Fruit fly (Drosophila melanogaster) whole organism, pupa: ENCODE measurements around the gene CG11714.
A peak's percentile ranks its signal among the peaks of the same experiment; 100 is the strongest.

Source experiments
- CG10348 ChIP-seq: fragments of 200-800 bp; sonication (Bioruptor generic); IDR thresholded peaks from 2 replicates; pipeline ENCODE4 v1.3.6; 2022; ENCODE audit warnings: missing biosample characterization, missing genetic modification characterization
- CG12605 ChIP-seq: fragments of 200-800 bp; sonication (Bioruptor generic); IDR thresholded peaks from 2 replicates; pipeline ENCODE4 v1.3.6; 2022; ENCODE audit warnings: missing biosample characterization, missing genetic modification characterization
- CG13204 ChIP-seq: fragments of 200-800 bp; sonication (Bioruptor generic); optimal IDR thresholded peaks from 2 replicates; lab custom pipeline; 2018; ENCODE audit warnings: missing biosample characterization, mild to moderate bottlenecking, missing genetic modification characterization, moderate library complexity
- CG14655 ChIP-seq: fragments of 200-800 bp; sonication (Bioruptor generic); optimal IDR thresholded peaks from 3 replicates; lab custom pipeline; 2017; ENCODE audit warnings: mild to moderate bottlenecking, missing biosample characterization, missing genetic modification reagents, missing genetic modification characterization
- CG15710 ChIP-seq: fragments of 200-800 bp; sonication (Bioruptor generic); optimal IDR thresholded peaks from 2 replicates; lab custom pipeline; 2018; ENCODE audit warnings: missing biosample characterization, mild to moderate bottlenecking, missing genetic modification characterization, moderate library complexity
- CG17806 ChIP-seq: fragments of 200-800 bp; sonication (Bioruptor generic); optimal IDR thresholded peaks from 2 replicates; lab custom pipeline; 2018; ENCODE audit warnings: missing biosample characterization, mild to moderate bottlenecking, missing genetic modification characterization, moderate library complexity
- CG32121 ChIP-seq: fragments of 200-800 bp; sonication (Bioruptor generic); IDR thresholded peaks from 2 replicates; pipeline ENCODE4 v1.3.6; 2022; ENCODE audit warnings: missing biosample characterization, missing genetic modification characterization
- CG34367 ChIP-seq: fragments of 200-800 bp; sonication (Bioruptor generic); optimal IDR thresholded peaks from 2 replicates; lab custom pipeline; 2018; ENCODE audit warnings: missing biosample characterization, mild to moderate bottlenecking, missing genetic modification characterization
- CG4496 ChIP-seq: fragments of 200-800 bp; sonication (Bioruptor generic); IDR thresholded peaks from 3 replicates; pipeline ENCODE4 v1.3.6; 2022; ENCODE audit warnings: missing biosample characterization, missing genetic modification characterization
- CG8159 ChIP-seq: fragments of 200-800 bp; sonication (Bioruptor generic); optimal IDR thresholded peaks from 3 replicates; lab custom pipeline; 2018; ENCODE audit warnings: missing biosample characterization, mild to moderate bottlenecking, missing genetic modification characterization, moderate library complexity
- CG8301 ChIP-seq: fragments of 200-800 bp; sonication (Bioruptor generic); optimal IDR thresholded peaks from 2 replicates; lab custom pipeline; 2018; ENCODE audit warnings: missing biosample characterization, mild to moderate bottlenecking, missing genetic modification characterization
- CG9948 ChIP-seq: fragments of 200-800 bp; sonication (Bioruptor generic); optimal IDR thresholded peaks from 2 replicates; lab custom pipeline; 2018; ENCODE audit warnings: missing biosample characterization, mild to moderate bottlenecking, missing genetic modification characterization, moderate library complexity
- D1 ChIP-seq: fragments of 200-800 bp; sonication (Bioruptor generic); optimal IDR thresholded peaks from 2 replicates; lab custom pipeline; 2018; ENCODE audit warnings: missing biosample characterization, mild to moderate bottlenecking, missing genetic modification characterization, moderate library complexity
- EcR ChIP-seq: fragments of 200-800 bp; sonication (Bioruptor generic); optimal IDR thresholded peaks from 3 replicates; lab custom pipeline; 2019; ENCODE audit warnings: missing biosample characterization, missing genetic modification characterization, mild to moderate bottlenecking, moderate library complexity, missing genetic modification reagents
- Ets98B ChIP-seq: fragments of 200-800 bp; sonication (Bioruptor generic); IDR thresholded peaks from 2 replicates; pipeline ENCODE4 v1.3.6; 2022; ENCODE audit warnings: missing biosample characterization, missing genetic modification characterization
- Pif1A ChIP-seq: fragments of 200-800 bp; sonication (Bioruptor generic); optimal IDR thresholded peaks from 3 replicates; lab custom pipeline; 2016; ENCODE audit warnings: missing biosample characterization, missing genetic modification characterization
- Pif1B ChIP-seq: fragments of 200-800 bp; sonication (Bioruptor generic); optimal IDR thresholded peaks from 3 replicates; lab custom pipeline; 2016; ENCODE audit warnings: missing biosample characterization, missing genetic modification characterization
- Snoo ChIP-seq: fragments of 200-800 bp; sonication (Bioruptor generic); optimal IDR thresholded peaks from 3 replicates; lab custom pipeline; 2017; ENCODE audit warnings: missing biosample characterization, mild to moderate bottlenecking, missing genetic modification characterization, inconsistent platforms
- fd96Ca ChIP-seq: fragments of 200-800 bp; sonication (Bioruptor generic); IDR thresholded peaks from 3 replicates; pipeline ENCODE4 v1.3.6; 2022; ENCODE audit warnings: missing biosample characterization, missing genetic modification characterization
- gl ChIP-seq: fragments of 200-800 bp; sonication (Bioruptor generic); optimal IDR thresholded peaks from 2 replicates; lab custom pipeline; 2018; ENCODE audit warnings: missing biosample characterization, mild to moderate bottlenecking, missing genetic modification characterization
- rn ChIP-seq: fragments of 200-800 bp; sonication (Bioruptor generic); IDR thresholded peaks from 2 replicates; pipeline ENCODE4 v1.3.6; 2022; ENCODE audit warnings: missing biosample characterization, missing genetic modification characterization

CG11714 gene

DNA sequence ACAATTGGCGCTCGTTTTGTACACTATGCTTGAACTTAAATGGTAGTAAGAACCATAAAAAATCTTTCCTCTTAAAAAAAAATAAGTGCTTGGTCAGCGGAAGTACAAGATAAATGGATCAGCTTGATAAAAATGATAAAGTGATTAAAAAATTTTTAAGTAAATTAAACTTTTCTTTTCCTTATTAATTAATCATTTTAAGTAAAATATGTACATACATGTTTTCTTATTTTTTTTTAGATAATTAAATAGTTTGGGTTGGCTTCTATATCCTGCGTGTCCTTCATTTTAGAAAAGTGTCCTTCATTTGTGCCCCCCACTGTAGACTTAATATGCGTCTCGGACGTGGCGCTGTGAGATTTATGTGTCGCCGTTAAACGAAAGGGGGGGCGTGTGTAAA, 34.1 kb upstream of the CG11714 start:
- TF ChIP-seq CG9948 (tag; lab: Kevin White, UChicago) = peak; percentile 8
- TF ChIP-seq CG14655 (GFP tag; lab: Kevin White, UChicago) = no peak

DNA sequence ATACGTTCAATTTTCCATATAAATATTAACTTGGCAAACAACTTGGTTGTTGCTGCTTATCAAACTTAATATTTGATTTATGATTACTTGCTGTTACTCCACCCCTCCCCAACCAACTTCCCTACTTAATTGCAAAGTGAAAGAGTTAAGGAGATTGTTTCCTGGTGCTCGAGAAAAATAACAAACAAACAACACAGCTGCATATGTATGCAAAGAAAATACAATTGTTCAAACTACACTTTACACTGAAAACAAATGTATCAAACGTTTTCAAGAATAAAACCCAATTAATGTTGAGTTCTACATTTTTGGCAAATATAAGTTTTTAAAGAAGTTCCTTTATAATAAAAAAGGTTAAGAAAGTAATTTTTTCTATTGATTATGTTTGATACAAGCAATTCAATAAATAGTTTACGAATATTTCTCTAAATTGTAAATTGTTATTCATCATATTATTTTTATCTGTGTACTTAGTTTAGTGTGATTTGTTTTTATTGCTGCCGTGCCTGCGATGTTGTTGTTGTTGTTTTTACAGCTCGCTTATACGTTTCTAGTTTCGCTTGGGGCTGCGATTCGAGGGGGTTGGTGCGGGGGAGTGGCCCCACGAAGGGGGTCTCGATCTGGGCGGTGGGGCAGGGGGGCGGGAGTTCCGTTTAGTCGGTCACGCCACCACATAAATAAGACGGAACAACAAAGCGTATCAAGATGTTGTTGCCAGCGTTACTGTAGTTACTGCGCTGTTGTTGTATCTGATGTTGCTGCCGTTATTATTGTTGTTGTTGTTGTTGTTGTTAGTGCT, 33.3 kb upstream of the CG11714 start:
- TF ChIP-seq Pif1A (GFP tag; lab: Kevin White, UChicago) = no peak
- TF ChIP-seq D1 = peak; percentile 17
- TF ChIP-seq CG12605 (GFP tag; lab: Robert Waterston, UW) = peak; percentile 47; the same call in 1 of the 2 replicates
- peak; percentile 28 for TF ChIP-seq CG34367 (tag; lab: Kevin White, UChicago)
- peak; percentile 62 for TF ChIP-seq gl (tag; lab: Kevin White, UChicago)
- TF ChIP-seq CG17806 = peak; percentile 66
- TF ChIP-seq rn = no peak
- peak; percentile 75 for TF ChIP-seq CG8159 (tag; lab: Kevin White, UChicago)
- peak; percentile 69; the same call in 1 of the 3 replicates for TF ChIP-seq fd96Ca
- TF ChIP-seq CG14655 (GFP tag; lab: Kevin White, UChicago) = peak; percentile 71
- TF ChIP-seq Pif1B = no peak
- no peak for TF ChIP-seq CG10348 (GFP tag; lab: Robert Waterston, UW)
- peak; percentile 9 for TF ChIP-seq EcR (GFP tag; lab: Kevin White, UChicago)
- TF ChIP-seq CG8301 (tag; lab: Kevin White, UChicago) = peak; percentile 82
- no peak for TF ChIP-seq Snoo
- TF ChIP-seq CG32121 (GFP tag; lab: Robert Waterston, UW) = peak; percentile 75
- peak; percentile 55 for TF ChIP-seq CG13204 (GFP tag; lab: Kevin White, UChicago)
- peak; percentile 28; the same call in 1 of the 2 replicates for TF ChIP-seq Ets98B
- peak; percentile 73 for TF ChIP-seq CG9948 (tag; lab: Kevin White, UChicago)
- peak; percentile 48; the same call in 1 of the 3 replicates for TF ChIP-seq CG4496
- peak; percentile 54 for TF ChIP-seq CG15710 (tag; lab: Kevin White, UChicago)

DNA sequence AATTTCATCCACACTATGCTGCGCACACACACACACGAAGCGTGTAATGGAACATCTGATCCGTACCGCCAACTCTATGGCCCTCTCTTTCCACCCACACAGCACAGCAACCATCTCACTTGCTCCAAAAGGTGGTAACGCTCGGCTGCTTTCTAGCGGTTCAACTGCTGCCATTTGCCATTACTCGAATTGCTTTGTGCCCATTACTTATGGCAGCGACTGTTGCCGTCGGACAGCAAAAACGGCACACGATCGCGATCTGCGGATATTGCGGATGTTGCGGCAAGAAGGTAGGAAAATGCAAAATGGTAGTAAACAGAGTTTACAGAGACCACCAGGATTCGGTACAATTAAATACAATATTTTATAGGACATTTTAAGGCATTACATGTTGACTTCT, 32.3 kb upstream of the CG11714 start:
- TF ChIP-seq CG15710 (tag; lab: Kevin White, UChicago) = no peak
- TF ChIP-seq Ets98B = no peak; the same call in 1 of the 2 replicates
- no peak for TF ChIP-seq CG34367 (tag; lab: Kevin White, UChicago)
- TF ChIP-seq CG14655 (GFP tag; lab: Kevin White, UChicago) = no peak
- TF ChIP-seq D1 = no peak
- TF ChIP-seq CG10348 (GFP tag; lab: Robert Waterston, UW) = no peak
- TF ChIP-seq CG32121 (GFP tag; lab: Robert Waterston, UW) = no peak
- TF ChIP-seq Pif1B = no peak
- TF ChIP-seq CG13204 (GFP tag; lab: Kevin White, UChicago) = no peak
- no peak for TF ChIP-seq EcR (GFP tag; lab: Kevin White, UChicago)
- TF ChIP-seq Pif1A (GFP tag; lab: Kevin White, UChicago) = no peak
- no peak for TF ChIP-seq Snoo
- no peak for TF ChIP-seq CG12605 (GFP tag; lab: Robert Waterston, UW)

DNA sequence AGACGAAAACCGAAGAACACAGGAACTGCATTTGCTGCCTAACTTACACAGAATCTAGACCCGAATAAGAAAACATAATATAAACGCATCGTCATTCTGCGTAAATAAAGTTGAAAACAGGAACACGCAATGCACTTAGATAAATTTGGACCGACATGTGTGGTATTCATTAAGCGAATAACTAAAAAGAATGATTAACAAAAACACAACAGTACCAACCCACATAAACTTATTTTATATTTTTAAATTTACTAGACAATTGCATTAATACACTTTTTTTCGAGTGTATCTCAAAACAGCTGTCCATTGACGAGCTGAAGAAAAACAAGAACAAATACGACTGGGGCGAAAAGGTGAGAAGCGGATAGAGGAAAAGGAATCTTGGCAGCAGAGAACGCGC, 31.8 kb upstream of the CG11714 start:
- TF ChIP-seq EcR (GFP tag; lab: Kevin White, UChicago) (no peak), Snoo (peak; percentile 49), CG32121 (GFP tag; lab: Robert Waterston, UW) (peak; percentile 56), fd96Ca (no peak), CG10348 (GFP tag; lab: Robert Waterston, UW) (no peak), CG15710 (tag; lab: Kevin White, UChicago) (peak; percentile 71), Ets98B (peak; percentile 53; the same call in 1 of the 2 replicates), CG17806 (peak; percentile 73), Pif1B (peak; percentile 56), CG8301 (tag; lab: Kevin White, UChicago) (peak; percentile 68), CG14655 (GFP tag; lab: Kevin White, UChicago) (peak; percentile 79), gl (tag; lab: Kevin White, UChicago) (peak; percentile 27), CG12605 (GFP tag; lab: Robert Waterston, UW) (peak; percentile 49), D1 (no peak), CG4496 (peak; percentile 61; the same call in 2 of the 3 replicates), Pif1A (GFP tag; lab: Kevin White, UChicago) (peak; percentile 49), CG13204 (GFP tag; lab: Kevin White, UChicago) (no peak), CG9948 (tag; lab: Kevin White, UChicago) (peak; percentile 55), CG8159 (tag; lab: Kevin White, UChicago) (peak; percentile 81), rn (peak; percentile 41), CG34367 (tag; lab: Kevin White, UChicago) (peak; percentile 54)

DNA sequence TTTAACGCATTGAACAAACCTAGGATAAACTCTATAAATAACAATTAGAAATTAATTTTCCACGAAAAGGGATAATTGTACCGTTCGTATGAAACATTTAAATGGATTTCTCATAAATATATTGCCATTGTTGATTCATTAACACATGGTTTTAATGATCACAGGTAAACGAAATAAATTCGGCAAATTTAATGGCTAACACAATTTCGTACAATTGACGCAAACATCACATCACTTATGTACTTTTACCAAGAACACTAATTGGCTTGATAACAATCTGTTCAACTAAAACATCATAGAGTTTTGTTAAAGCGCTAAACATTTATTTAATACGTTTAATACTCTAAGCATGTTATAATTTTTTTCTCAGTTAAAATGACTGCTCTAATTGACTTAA, 31.2 kb upstream of the CG11714 start:
- TF ChIP-seq CG34367 (tag; lab: Kevin White, UChicago) = no peak
- TF ChIP-seq, all 21 proteins: peak for 0

DNA sequence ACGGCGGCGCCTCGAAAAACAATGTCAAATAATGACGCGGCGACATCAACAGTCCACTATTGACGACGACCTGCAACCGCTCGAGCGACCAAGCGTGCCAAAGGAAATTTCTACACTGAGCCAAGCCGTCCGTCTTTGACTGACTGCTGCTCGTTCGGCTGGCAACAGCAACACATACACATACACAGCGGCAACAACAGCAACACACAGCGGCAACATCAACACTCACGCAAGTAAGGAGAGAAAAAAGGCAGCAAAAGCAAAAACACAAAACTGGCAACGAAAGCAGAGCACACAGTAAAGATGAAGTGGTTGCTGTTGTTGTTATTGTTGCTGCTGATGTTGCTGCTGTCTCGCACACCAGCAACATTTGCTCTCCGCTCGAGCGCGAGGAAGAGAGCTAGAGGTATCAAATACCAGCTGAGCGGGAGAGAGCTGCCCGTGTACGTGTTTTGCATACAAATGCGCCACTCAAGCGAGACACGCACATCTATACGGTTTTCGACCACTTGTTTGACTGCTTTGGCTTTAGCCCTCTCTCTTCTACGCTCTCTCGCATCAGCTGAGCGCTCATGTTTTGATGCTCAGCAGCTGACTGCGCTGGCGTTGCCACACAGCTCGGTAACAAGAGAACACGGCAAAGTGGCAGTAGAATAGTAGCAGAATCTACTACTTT, 30.6 kb upstream of the CG11714 start:
- peak; percentile 65 for TF ChIP-seq CG14655 (GFP tag; lab: Kevin White, UChicago)
- peak; percentile 65 for TF ChIP-seq CG34367 (tag; lab: Kevin White, UChicago)
- TF ChIP-seq CG32121 (GFP tag; lab: Robert Waterston, UW) = peak; percentile 79
- TF ChIP-seq CG10348 (GFP tag; lab: Robert Waterston, UW) = no peak
- TF ChIP-seq gl (tag; lab: Kevin White, UChicago) = peak; percentile 86
- TF ChIP-seq CG15710 (tag; lab: Kevin White, UChicago) = peak; percentile 61
- TF ChIP-seq EcR (GFP tag; lab: Kevin White, UChicago) = peak; percentile 81
- peak; percentile 45 for TF ChIP-seq CG17806
- TF ChIP-seq CG9948 (tag; lab: Kevin White, UChicago) = peak; percentile 22
- peak; percentile 21 for TF ChIP-seq Pif1A (GFP tag; lab: Kevin White, UChicago)
- TF ChIP-seq CG8159 (tag; lab: Kevin White, UChicago) = peak; percentile 32
- peak; percentile 94 for TF ChIP-seq CG13204 (GFP tag; lab: Kevin White, UChicago)
- peak; percentile 57 for TF ChIP-seq Pif1B
- TF ChIP-seq D1 = no peak
- TF ChIP-seq CG4496 = peak; percentile 69; the same call in 2 of the 3 replicates
- TF ChIP-seq Snoo = peak; percentile 42
- TF ChIP-seq fd96Ca = peak; percentile 79
- peak; percentile 83 for TF ChIP-seq Ets98B
- peak; percentile 95 for TF ChIP-seq CG12605 (GFP tag; lab: Robert Waterston, UW)
- TF ChIP-seq rn = no peak
- TF ChIP-seq CG8301 (tag; lab: Kevin White, UChicago) = peak; percentile 44
